Worm (Caenorhabditis elegans): ENCODE data around the gene ncap-1.
A peak's percentile ranks its signal among the peaks of the same experiment; 100 is the strongest.

ncap-1 gene

DNA sequence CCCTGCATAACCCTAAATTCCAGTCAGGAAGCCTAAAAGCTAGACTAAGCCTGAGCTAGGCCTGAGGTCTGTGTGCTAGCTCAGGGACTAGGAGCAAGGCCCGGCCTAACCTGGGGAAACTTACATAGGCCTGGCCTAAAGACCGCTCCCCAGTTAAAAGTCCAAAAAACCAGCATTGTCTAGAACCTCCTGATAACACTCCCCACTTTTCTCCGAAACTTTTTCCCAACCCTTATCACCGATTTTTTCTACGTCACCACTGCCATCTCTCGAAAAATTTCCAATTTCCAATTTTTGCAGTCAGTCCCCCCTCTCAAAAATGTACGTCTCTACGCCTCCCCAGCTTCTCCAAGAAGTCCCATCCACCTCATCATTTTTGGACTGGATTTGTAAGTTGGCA, 4.5 kb upstream of the ncap-1 start, which contains the start of gene ZK355.2:
ZK355.2 (plus strand) TSS at position 301 of the 400 bp plus-strand sequence.
- TF ChIP-seq fos-1 (tag; optimal IDR thresholded peaks at IDR 0.05) (peak; percentile 5), nhr-77 (tag; optimal IDR thresholded peaks at IDR 0.05) (no peak)

DNA sequence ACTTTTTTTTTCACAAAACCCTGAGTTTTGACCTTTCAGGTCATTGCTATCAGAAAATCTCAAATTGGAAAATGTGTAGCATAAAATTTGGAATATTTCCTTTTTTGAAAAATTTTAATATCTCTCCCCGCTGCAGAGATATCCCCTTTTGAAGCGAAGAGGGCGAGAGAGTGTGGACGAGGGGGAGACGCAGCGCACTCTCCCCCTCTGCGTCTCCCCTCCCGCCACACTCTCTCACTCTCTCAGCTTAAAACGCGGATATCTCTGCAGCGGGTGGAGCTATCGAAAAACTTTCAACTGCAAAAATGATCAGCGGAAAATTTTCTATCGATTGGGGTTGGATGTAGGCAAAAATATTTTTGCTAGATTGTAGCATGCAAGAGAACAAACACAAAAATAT, 3.7 kb upstream of the ncap-1 start:
- no peak for TF ChIP-seq unc-39 (tag; optimal IDR thresholded peaks at IDR 0.05)
- no peak for TF ChIP-seq ama-1 (optimal IDR thresholded peaks at IDR 0.05)
- no peak for TF ChIP-seq sma-3 (GFP tag; optimal IDR thresholded peaks at IDR 0.05)
- no peak for TF ChIP-seq mbf-1 (tag; optimal IDR thresholded peaks at IDR 0.05)
- no peak for TF ChIP-seq lin-13 (GFP tag; optimal IDR thresholded peaks at IDR 0.05)
- no peak for TF ChIP-seq zag-1 (tag; optimal IDR thresholded peaks at IDR 0.05)
- TF ChIP-seq gmeb-1 (tag; optimal IDR thresholded peaks at IDR 0.05): no peak
- TF ChIP-seq nhr-23 (tag; optimal IDR thresholded peaks at IDR 0.05): no peak
- TF ChIP-seq alr-1 (tag; optimal IDR thresholded peaks at IDR 0.05): no peak
- no peak for TF ChIP-seq ceh-82 (tag; optimal IDR thresholded peaks at IDR 0.05)
- TF ChIP-seq elt-1 (tag; optimal IDR thresholded peaks at IDR 0.05): no peak
- TF ChIP-seq egl-27 (tag; optimal IDR thresholded peaks at IDR 0.05): no peak
- no peak for TF ChIP-seq nhr-77 (tag; optimal IDR thresholded peaks at IDR 0.05)
- TF ChIP-seq crh-2 (tag; optimal IDR thresholded peaks at IDR 0.05): no peak
- TF ChIP-seq F13H6.1 (tag; optimal IDR thresholded peaks at IDR 0.05): no peak
- no peak for TF ChIP-seq nhr-10 (tag; optimal IDR thresholded peaks at IDR 0.05)
- no peak for TF ChIP-seq mab-5 (tag; optimal IDR thresholded peaks at IDR 0.05)

DNA sequence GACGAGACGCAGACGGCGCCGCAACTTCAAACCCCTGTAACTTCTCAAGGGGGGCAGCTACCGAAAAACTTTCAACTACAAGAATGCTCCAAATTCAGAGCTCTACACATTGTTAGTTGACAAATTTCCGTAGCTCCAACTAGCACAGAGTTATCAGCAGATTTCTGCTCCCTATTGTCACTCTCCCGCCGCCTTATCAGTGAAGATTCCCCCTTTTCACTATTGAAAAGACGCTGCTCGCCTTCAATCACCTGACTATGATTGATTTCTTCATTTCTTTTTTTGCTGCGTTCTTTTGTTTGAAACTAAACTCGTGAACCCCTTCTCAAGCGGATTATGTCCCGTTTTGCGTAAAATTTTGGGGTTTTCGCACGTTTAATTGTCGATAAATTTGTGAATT, 3.2 kb upstream of the ncap-1 start:
- TF ChIP-seq fos-1 (tag; optimal IDR thresholded peaks at IDR 0.05) (peak; percentile 41), snpc-4 (tag; optimal IDR thresholded peaks at IDR 0.05) (no peak), crh-2 (tag; optimal IDR thresholded peaks at IDR 0.05) (peak; percentile 42), nhr-25 (tag; optimal IDR thresholded peaks at IDR 0.05) (no peak)

DNA sequence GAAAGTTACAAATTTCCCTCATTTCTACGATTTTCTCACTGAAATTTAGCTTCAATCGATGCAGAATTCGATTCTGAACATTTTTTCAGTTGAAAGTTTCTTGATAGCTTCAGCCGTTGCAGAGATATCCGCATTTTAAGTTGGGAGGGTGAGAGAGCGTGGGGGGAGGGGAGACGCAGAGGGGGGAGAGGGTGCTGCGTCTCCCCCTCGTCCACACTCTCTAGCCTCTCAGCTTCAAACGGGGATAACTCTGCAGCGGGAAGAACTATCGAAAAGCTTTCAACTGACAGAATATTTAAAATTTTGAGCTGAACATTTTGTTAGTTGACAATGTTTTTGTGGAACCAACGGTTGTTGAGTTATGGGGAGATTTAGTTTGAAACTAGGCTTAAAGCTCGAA, 2.7 kb upstream of the ncap-1 start:
- TF ChIP-seq skn-1 (tag; optimal IDR thresholded peaks at IDR 0.05) (no peak), crh-2 (tag; optimal IDR thresholded peaks at IDR 0.05) (no peak), snpc-4 (tag; optimal IDR thresholded peaks at IDR 0.05) (no peak), nhr-10 (tag; optimal IDR thresholded peaks at IDR 0.05) (no peak), nhr-21 (tag; optimal IDR thresholded peaks at IDR 0.05) (no peak), C34F6.9 (tag; optimal IDR thresholded peaks at IDR 0.05) (no peak), zag-1 (tag; optimal IDR thresholded peaks at IDR 0.05) (no peak), alr-1 (tag; optimal IDR thresholded peaks at IDR 0.05) (no peak), ceh-16 (tag; optimal IDR thresholded peaks at IDR 0.05) (no peak), nhr-25 (tag; optimal IDR thresholded peaks at IDR 0.05) (no peak), lin-13 (GFP tag; optimal IDR thresholded peaks at IDR 0.05) (no peak), unc-62 (GFP tag; optimal IDR thresholded peaks at IDR 0.05) (no peak), sma-9 (GFP tag; optimal IDR thresholded peaks at IDR 0.05) (no peak), sma-9 (tag; optimal IDR thresholded peaks at IDR 0.05) (no peak), ztf-4 (tag; optimal IDR thresholded peaks at IDR 0.05) (no peak), nhr-11 (tag; optimal IDR thresholded peaks at IDR 0.05) (no peak), ztf-1 (GFP tag; conservative IDR thresholded peaks at IDR 0.05) (no peak)

DNA sequence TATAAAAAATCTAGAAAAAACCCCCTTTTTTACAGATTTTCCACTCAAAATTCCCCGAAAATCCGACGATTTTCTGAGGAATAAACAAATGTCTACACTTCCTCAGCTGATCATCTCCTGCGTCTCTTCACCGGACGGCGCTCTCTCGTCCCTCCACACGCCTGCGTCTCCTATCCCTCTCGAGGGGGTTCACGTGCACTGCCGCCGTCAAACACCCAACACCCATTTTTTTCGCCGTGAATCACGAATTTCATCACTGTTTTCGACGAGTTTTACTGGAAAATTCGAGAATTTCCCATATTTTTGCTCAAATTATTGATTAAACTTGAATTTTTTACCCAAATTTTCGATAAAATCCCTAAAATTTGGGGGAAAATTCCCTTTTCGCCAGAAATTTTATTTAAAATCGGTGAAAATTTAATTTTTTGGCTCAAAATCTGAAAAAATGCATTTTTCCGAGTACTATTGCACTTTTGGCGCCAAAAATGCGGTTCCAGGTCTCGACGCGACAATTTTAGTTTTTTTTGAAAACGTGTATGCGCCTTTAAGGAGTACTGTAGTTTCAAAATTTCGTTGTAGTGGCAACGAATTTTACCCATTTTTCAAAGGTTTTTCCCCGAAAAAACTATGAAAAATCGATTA, 1.8 kb upstream of the ncap-1 start:
- TF ChIP-seq nhr-25 (tag; optimal IDR thresholded peaks at IDR 0.05): peak; percentile 35
- peak; percentile 48 for TF ChIP-seq nhr-129 (tag; optimal IDR thresholded peaks at IDR 0.05)
- no peak for TF ChIP-seq nhr-21 (tag; optimal IDR thresholded peaks at IDR 0.05)
- TF ChIP-seq unc-62 (GFP tag; optimal IDR thresholded peaks at IDR 0.05): no peak
- peak; percentile 1 for TF ChIP-seq lin-13 (GFP tag; optimal IDR thresholded peaks at IDR 0.05)
- TF ChIP-seq lin-39 (tag; optimal IDR thresholded peaks at IDR 0.05): no peak
- no peak for TF ChIP-seq ztf-11 (tag; optimal IDR thresholded peaks at IDR 0.05)
- TF ChIP-seq ceh-82 (tag; optimal IDR thresholded peaks at IDR 0.05): no peak
- no peak for TF ChIP-seq ZK546.5 (tag; optimal IDR thresholded peaks at IDR 0.05)
- TF ChIP-seq skn-1 (tag; optimal IDR thresholded peaks at IDR 0.05): no peak
- peak; percentile 28 for TF ChIP-seq crh-2 (tag; optimal IDR thresholded peaks at IDR 0.05)
- no peak for TF ChIP-seq ztf-4 (tag; optimal IDR thresholded peaks at IDR 0.05)
- no peak for TF ChIP-seq nhr-77 (tag; optimal IDR thresholded peaks at IDR 0.05)
- no peak for TF ChIP-seq ama-1 (optimal IDR thresholded peaks at IDR 0.05)
- peak; percentile 15 for TF ChIP-seq sma-3 (GFP tag; optimal IDR thresholded peaks at IDR 0.05)
- TF ChIP-seq nhr-237 (tag; optimal IDR thresholded peaks at IDR 0.05): no peak
- peak; percentile 61 for TF ChIP-seq fos-1 (tag; optimal IDR thresholded peaks at IDR 0.05)
- no peak for TF ChIP-seq dmd-4 (tag; optimal IDR thresholded peaks at IDR 0.05)
- TF ChIP-seq lin-11 (tag; optimal IDR thresholded peaks at IDR 0.05): peak; percentile 6
- TF ChIP-seq unc-39 (tag; optimal IDR thresholded peaks at IDR 0.05): no peak
- TF ChIP-seq sem-4 (tag; optimal IDR thresholded peaks at IDR 0.05): no peak
- TF ChIP-seq lsy-2 (tag; optimal IDR thresholded peaks at IDR 0.05): peak; percentile 26 to 62
- TF ChIP-seq nhr-11 (tag; optimal IDR thresholded peaks at IDR 0.05): no peak
- peak; percentile 27 for TF ChIP-seq gmeb-1 (tag; optimal IDR thresholded peaks at IDR 0.05)
- no peak for TF ChIP-seq ztf-1 (GFP tag; conservative IDR thresholded peaks at IDR 0.05)
- TF ChIP-seq snpc-4 (tag; optimal IDR thresholded peaks at IDR 0.05): no peak
- TF ChIP-seq nhr-23 (tag; optimal IDR thresholded peaks at IDR 0.05): no peak
- TF ChIP-seq sma-9 (GFP tag; optimal IDR thresholded peaks at IDR 0.05): peak; percentile 52
- TF ChIP-seq sma-9 (tag; optimal IDR thresholded peaks at IDR 0.05): no peak
- no peak for TF ChIP-seq blmp-1 (tag; optimal IDR thresholded peaks at IDR 0.05; ENCODE audit: insufficient read depth)
- TF ChIP-seq nhr-10 (tag; optimal IDR thresholded peaks at IDR 0.05): no peak
- TF ChIP-seq mdl-1 (tag; optimal IDR thresholded peaks at IDR 0.05): peak; percentile 70 to 82
- peak; percentile 64 for TF ChIP-seq unc-55 (GFP tag; optimal IDR thresholded peaks at IDR 0.05)
- TF ChIP-seq egl-27 (tag; optimal IDR thresholded peaks at IDR 0.05): no peak
